In the genomic region with DNA sequence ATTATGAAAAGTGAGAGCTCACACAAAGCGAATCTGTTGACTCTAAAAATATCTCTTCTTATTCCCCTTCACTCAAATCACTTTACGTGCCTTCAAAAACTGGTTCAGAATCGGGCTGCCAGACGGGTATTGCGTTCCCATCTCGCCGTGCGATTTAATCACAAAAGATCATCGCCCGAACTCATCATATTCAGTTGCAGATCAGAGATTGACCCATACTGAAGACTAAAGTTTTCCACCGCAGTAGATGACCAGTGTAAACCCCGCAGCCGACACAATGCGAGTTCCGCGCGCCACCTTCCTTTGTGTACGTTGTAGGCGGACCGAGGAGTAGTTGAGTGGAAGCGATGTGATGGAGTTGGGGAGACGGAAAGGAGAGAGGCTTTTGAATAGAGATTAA, we compare ENCODE assay signal across 5 worm cellular contexts.
TF ChIP-seq lines count a peak whose summit lies in the region.

No protein-coding gene starts in this region.

TF ChIP-seq in whole organism, L1 larva, 84 proteins besides CTCF, POLR2A, EP300 and RAD21 (continued from another document and continues in another):
- TF ChIP-seq irx-1 (tag; optimal IDR thresholded peaks at IDR 0.05; lab: Kevin White, UChicago) (peak; percentile 38), blmp-1 (tag; optimal IDR thresholded peaks at IDR 0.05; lab: Kevin White, UChicago) (no peak), nhr-71 (tag; optimal IDR thresholded peaks at IDR 0.05; lab: Kevin White, UChicago) (peak; percentile 85), ets-5 (GFP tag; IDR thresholded peaks at IDR 0.05; lab: Robert Waterston, UW) (no peak), sox-4 (tag; optimal IDR thresholded peaks at IDR 0.05; lab: Kevin White, UChicago) (peak; percentile 32), unc-30 (tag; optimal IDR thresholded peaks at IDR 0.05; lab: Kevin White, UChicago) (no peak), egl-13 (tag; optimal IDR thresholded peaks at IDR 0.05; lab: Kevin White, UChicago) (no peak), sptf-1 (tag; optimal IDR thresholded peaks at IDR 0.05; lab: Kevin White, UChicago) (no peak), alr-1 (tag; optimal IDR thresholded peaks at IDR 0.05; lab: Kevin White, UChicago; ENCODE audit: borderline replicate concordance) (no peak), isw-1 (GFP tag; IDR thresholded peaks at IDR 0.05; lab: Robert Waterston, UW) (no peak), xbp-1 (tag; optimal IDR thresholded peaks at IDR 0.05; lab: Kevin White, UChicago) (peak; percentile 44), lin-14 (GFP tag; optimal IDR thresholded peaks at IDR 0.05; lab: Kevin White, UChicago) (peak; percentile 93), nhr-84 (tag; optimal IDR thresholded peaks at IDR 0.05; lab: Kevin White, UChicago) (no peak), pqm-1 (tag; optimal IDR thresholded peaks at IDR 0.05; lab: Kevin White, UChicago) (no peak), aha-1 (tag; optimal IDR thresholded peaks at IDR 0.05; lab: Kevin White, UChicago) (no peak), lin-35 (GFP tag; optimal IDR thresholded peaks at IDR 0.05; lab: Kevin White, UChicago) (peak; percentile 35 to 37), mab-9 (GFP tag; IDR thresholded peaks at IDR 0.05; lab: Robert Waterston, UW) (peak; percentile 20; the same call in 1 of the 2 replicates), tlp-1 (tag; optimal IDR thresholded peaks at IDR 0.05; lab: Kevin White, UChicago) (no peak), ceh-88 (GFP tag; IDR thresholded peaks at IDR 0.05; lab: Robert Waterston, UW) (peak; percentile 39; the same call in 1 of the 2 replicates), sup-37 (GFP tag; optimal IDR thresholded peaks at IDR 0.05; lab: Kevin White, UChicago) (no peak), efl-1 (optimal IDR thresholded peaks at IDR 0.05; lab: Kevin White, UChicago) (peak; percentile 33 to 61), efl-1 (GFP tag; optimal IDR thresholded peaks at IDR 0.05 in 1 of 2; lab: Kevin White, UChicago) (peak; percentile 16 to 93), egl-27 (tag; optimal IDR thresholded peaks at IDR 0.05; lab: Kevin White, UChicago) (no peak), nhr-11 (tag; optimal IDR thresholded peaks at IDR 0.05; lab: Kevin White, UChicago) (no peak), C04F5.9 (tag; optimal IDR thresholded peaks at IDR 0.05; lab: Kevin White, UChicago) (no peak), ces-1 (GFP tag; optimal IDR thresholded peaks at IDR 0.05; lab: Kevin White, UChicago) (no peak)

TF ChIP-seq in whole organism, L2 larva, 48 proteins besides CTCF, POLR2A, EP300 and RAD21 (continued from another document and continues in another):
- no peak for TF ChIP-seq skn-1 (tag; optimal IDR thresholded peaks at IDR 0.05; lab: Kevin White, UChicago)
- TF ChIP-seq mdl-1 (tag; optimal IDR thresholded peaks at IDR 0.05; lab: Kevin White, UChicago): peak; percentile 3 to 25
- peak; percentile 70 for TF ChIP-seq nhr-21 (tag; optimal IDR thresholded peaks at IDR 0.05; lab: Kevin White, UChicago)
- no peak for TF ChIP-seq mbf-1 (tag; optimal IDR thresholded peaks at IDR 0.05; lab: Kevin White, UChicago)
- TF ChIP-seq elt-1 (tag; optimal IDR thresholded peaks at IDR 0.05; lab: Kevin White, UChicago): no peak
- no peak for TF ChIP-seq nhr-23 (tag; optimal IDR thresholded peaks at IDR 0.05; lab: Kevin White, UChicago)
- no peak for TF ChIP-seq nhr-11 (tag; optimal IDR thresholded peaks at IDR 0.05; lab: Kevin White, UChicago)
- no peak for TF ChIP-seq blmp-1 (tag; optimal IDR thresholded peaks at IDR 0.05; lab: Kevin White, UChicago; ENCODE audit: insufficient read depth)
- TF ChIP-seq fos-1 (tag; optimal IDR thresholded peaks at IDR 0.05; lab: Kevin White, UChicago): peak; percentile 48
- peak; percentile 98 for TF ChIP-seq snpc-4 (tag; optimal IDR thresholded peaks at IDR 0.05; lab: Kevin White, UChicago)
- TF ChIP-seq elt-3 (tag; optimal IDR thresholded peaks at IDR 0.05; lab: Kevin White, UChicago): no peak
- TF ChIP-seq peb-1 (tag; optimal IDR thresholded peaks at IDR 0.05; lab: Kevin White, UChicago): peak; percentile 16
- TF ChIP-seq nhr-25 (tag; optimal IDR thresholded peaks at IDR 0.05; lab: Kevin White, UChicago): peak; percentile 49
- no peak for TF ChIP-seq nhr-129 (tag; optimal IDR thresholded peaks at IDR 0.05; lab: Kevin White, UChicago)
- no peak for TF ChIP-seq mab-5 (tag; optimal IDR thresholded peaks at IDR 0.05; lab: Kevin White, UChicago)
- TF ChIP-seq nhr-10 (tag; optimal IDR thresholded peaks at IDR 0.05; lab: Kevin White, UChicago): no peak
- no peak for TF ChIP-seq unc-62 (GFP tag; optimal IDR thresholded peaks at IDR 0.05; lab: Kevin White, UChicago)
- TF ChIP-seq ztf-11 (tag; optimal IDR thresholded peaks at IDR 0.05; lab: Kevin White, UChicago): no peak
- no peak for TF ChIP-seq lsy-2 (tag; optimal IDR thresholded peaks at IDR 0.05; lab: Kevin White, UChicago)
- no peak for TF ChIP-seq ztf-1 (GFP tag; conservative IDR thresholded peaks at IDR 0.05; lab: Robert Waterston, UW)
- TF ChIP-seq ama-1 (optimal IDR thresholded peaks at IDR 0.05; lab: Kevin White, UChicago): peak; percentile 84
- peak; percentile 21 for TF ChIP-seq egl-27 (tag; optimal IDR thresholded peaks at IDR 0.05; lab: Kevin White, UChicago)
- no peak for TF ChIP-seq lin-11 (tag; optimal IDR thresholded peaks at IDR 0.05; lab: Kevin White, UChicago)
- peak; percentile 35 for TF ChIP-seq crh-2 (tag; optimal IDR thresholded peaks at IDR 0.05; lab: Kevin White, UChicago)
- TF ChIP-seq lin-39 (tag; optimal IDR thresholded peaks at IDR 0.05; lab: Kevin White, UChicago): no peak
- TF ChIP-seq ceh-82 (tag; optimal IDR thresholded peaks at IDR 0.05; lab: Kevin White, UChicago): no peak
- no peak for TF ChIP-seq unc-39 (tag; optimal IDR thresholded peaks at IDR 0.05; lab: Kevin White, UChicago)

TF ChIP-seq in whole organism, L3 larva, 47 proteins besides CTCF, POLR2A, EP300 and RAD21 (continued from another document):
- TF ChIP-seq skn-1 (tag; optimal IDR thresholded peaks at IDR 0.05; lab: Kevin White, UChicago): no peak
- no peak for TF ChIP-seq ZK546.5 (tag; optimal IDR thresholded peaks at IDR 0.05; lab: Kevin White, UChicago)
- TF ChIP-seq nhr-43 (tag; optimal IDR thresholded peaks at IDR 0.05; lab: Kevin White, UChicago; ENCODE audit: poor library complexity, severe bottlenecking): peak; percentile 80
- peak in 1 of 3 experiments; percentile 49 for TF ChIP-seq elt-3 (tag; optimal IDR thresholded peaks at IDR 0.05; lab: Kevin White, UChicago)
- TF ChIP-seq nhr-237 (tag; optimal IDR thresholded peaks at IDR 0.05; lab: Kevin White, UChicago): no peak
- TF ChIP-seq elt-1 (tag; optimal IDR thresholded peaks at IDR 0.05; lab: Kevin White, UChicago): peak; percentile 60
- peak; percentile 68 for TF ChIP-seq unc-62 (GFP tag; optimal IDR thresholded peaks at IDR 0.05; lab: Kevin White, UChicago)
- no peak for TF ChIP-seq nhr-67 (tag; optimal IDR thresholded peaks at IDR 0.05; lab: Kevin White, UChicago)
- no peak for TF ChIP-seq ceh-9 (tag; optimal IDR thresholded peaks at IDR 0.05; lab: Kevin White, UChicago)
- TF ChIP-seq ztf-11 (tag; optimal IDR thresholded peaks at IDR 0.05; lab: Kevin White, UChicago): no peak
- TF ChIP-seq daf-12 (tag; optimal IDR thresholded peaks at IDR 0.05; lab: Kevin White, UChicago): no peak
- TF ChIP-seq R02D3.7 (tag; optimal IDR thresholded peaks at IDR 0.05; lab: Kevin White, UChicago): peak; percentile 46
- TF ChIP-seq ama-1 (optimal IDR thresholded peaks at IDR 0.05; lab: Kevin White, UChicago): peak; percentile 88
- TF ChIP-seq ceh-28 (tag; optimal IDR thresholded peaks at IDR 0.05; lab: Kevin White, UChicago): no peak

TF ChIP-seq in whole organism, L4 larva, 104 proteins besides CTCF, POLR2A, EP300 and RAD21 (continued from another document):
- TF ChIP-seq duxl-1 (tag; optimal IDR thresholded peaks at IDR 0.05; lab: Kevin White, UChicago; ENCODE audit: poor library complexity) (peak; percentile 43), lin-13 (GFP tag; optimal IDR thresholded peaks at IDR 0.05; lab: Kevin White, UChicago) (peak; percentile 48), nhr-102 (tag; optimal IDR thresholded peaks at IDR 0.05; lab: Kevin White, UChicago) (peak; percentile 81), snpc-1.2 (GFP tag; IDR thresholded peaks at IDR 0.05; lab: Robert Waterston, UW) (peak; percentile 100), Y75B8A.6 (GFP tag; IDR thresholded peaks at IDR 0.05; lab: Robert Waterston, UW) (no peak), cey-2 (tag; optimal IDR thresholded peaks at IDR 0.05; lab: Kevin White, UChicago; ENCODE audit: borderline replicate concordance, insufficient read depth) (no peak), daf-16 (GFP tag; optimal IDR thresholded peaks at IDR 0.05; lab: Kevin White, UChicago) (peak in 1 of 2 experiments; percentile 79), daf-16 (tag; optimal IDR thresholded peaks at IDR 0.05; lab: Kevin White, UChicago) (peak; percentile 37), dmd-6 (GFP tag; IDR thresholded peaks at IDR 0.05; lab: Robert Waterston, UW) (no peak), hmg-1.1 (GFP tag; IDR thresholded peaks at IDR 0.05; lab: Robert Waterston, UW) (no peak), rbr-2 (tag; optimal IDR thresholded peaks at IDR 0.05; lab: Kevin White, UChicago) (peak; percentile 57), mdt-29 (GFP tag; IDR thresholded peaks at IDR 0.05; lab: Robert Waterston, UW) (peak; percentile 71; the same call in 1 of the 2 replicates), ceh-44 (GFP tag; IDR thresholded peaks at IDR 0.05; lab: Robert Waterston, UW) (peak; percentile 100), hlh-30 (tag; optimal IDR thresholded peaks at IDR 0.05; lab: Kevin White, UChicago; ENCODE audit: insufficient read depth) (no peak), ama-1 (optimal IDR thresholded peaks at IDR 0.05; lab: Kevin White, UChicago) (peak; percentile 90), spr-1 (tag; optimal IDR thresholded peaks at IDR 0.05; lab: Kevin White, UChicago) (peak; percentile 16), aha-1 (tag; lab: Kevin White, UChicago) (peak; percentile 94), snpc-4 (tag; optimal IDR thresholded peaks at IDR 0.05; lab: Kevin White, UChicago) (peak; percentile 89), unc-130 (GFP tag; optimal IDR thresholded peaks at IDR 0.05; lab: Kevin White, UChicago) (peak; percentile 58), aly-2 (tag; optimal IDR thresholded peaks at IDR 0.05; lab: Kevin White, UChicago) (no peak), nhr-42 (GFP tag; IDR thresholded peaks at IDR 0.05; lab: Robert Waterston, UW) (no peak)

TF ChIP-seq in whole organism, young adult, 124 proteins besides CTCF, POLR2A, EP300 and RAD21 (continued from another document):
- TF ChIP-seq T07F8.4 (tag; optimal IDR thresholded peaks at IDR 0.05; lab: Kevin White, UChicago) (no peak), B0336.3 (GFP tag; IDR thresholded peaks at IDR 0.05; lab: Robert Waterston, UW) (no peak; the same call in 1 of the 2 replicates), him-1 (tag; optimal IDR thresholded peaks at IDR 0.05; lab: Kevin White, UChicago) (peak; percentile 92), lin-54 (GFP tag; optimal IDR thresholded peaks at IDR 0.05; lab: Kevin White, UChicago) (peak; percentile 73), F23B12.7 (tag; optimal IDR thresholded peaks at IDR 0.05; lab: Kevin White, UChicago; ENCODE audit: insufficient read depth) (peak; percentile 73), egl-18 (GFP tag; IDR thresholded peaks at IDR 0.05; lab: Robert Waterston, UW) (no peak), C17E4.6 (GFP tag; IDR thresholded peaks at IDR 0.05; lab: Robert Waterston, UW) (peak; percentile 42; the same call in 1 of the 2 replicates), pbrm-1 (GFP tag; IDR thresholded peaks at IDR 0.05; lab: Robert Waterston, UW) (peak; percentile 97), ztf-18 (tag; optimal IDR thresholded peaks at IDR 0.05; lab: Kevin White, UChicago) (peak; percentile 46), F55B11.4 (tag; optimal IDR thresholded peaks at IDR 0.05; lab: Kevin White, UChicago; ENCODE audit: borderline replicate concordance, insufficient read depth) (no peak), mcd-1 (GFP tag; IDR thresholded peaks at IDR 0.05; lab: Robert Waterston, UW) (peak; percentile 78), somi-1 (GFP tag; optimal IDR thresholded peaks at IDR 0.05; lab: Kevin White, UChicago) (no peak), egrh-3 (GFP tag; IDR thresholded peaks at IDR 0.05; lab: Robert Waterston, UW) (0 out of 2 replicates have a peak, but pooled peaks have one; percentile 26), tlf-1 (GFP tag; optimal IDR thresholded peaks at IDR 0.05; lab: Kevin White, UChicago) (peak; percentile 16), rpc-1 (optimal IDR thresholded peaks at IDR 0.05; lab: Kevin White, UChicago) (no peak), rpc-1 (tag; optimal IDR thresholded peaks at IDR 0.05; lab: Kevin White, UChicago) (peak; percentile 25), ceh-40 (GFP tag; IDR thresholded peaks at IDR 0.05; lab: Robert Waterston, UW) (no peak), snpc-4 (GFP tag; optimal IDR thresholded peaks at IDR 0.05; lab: Kevin White, UChicago) (peak; percentile 99), snpc-4 (tag; optimal IDR thresholded peaks at IDR 0.05; lab: Kevin White, UChicago) (peak; percentile 98 to 99 (median 98)), madf-3 (GFP tag; IDR thresholded peaks at IDR 0.05; lab: Robert Waterston, UW) (no peak), lir-1 (GFP tag; conservative IDR thresholded peaks at IDR 0.05; lab: Robert Waterston, UW) (peak; percentile 77), K11D2.4 (GFP tag; IDR thresholded peaks at IDR 0.05; lab: Robert Waterston, UW) (no peak), lag-1 (GFP tag; IDR thresholded peaks at IDR 0.05; lab: Robert Waterston, UW) (no peak), F33H1.4 (GFP tag; IDR thresholded peaks at IDR 0.05; lab: Robert Waterston, UW) (peak; percentile 65), ztf-28 (GFP tag; IDR thresholded peaks at IDR 0.05; lab: Robert Waterston, UW) (no peak), Y95B8A.8 (GFP tag; IDR thresholded peaks at IDR 0.05; lab: Robert Waterston, UW) (0 out of 2 replicates have a peak, but pooled peaks have one; percentile 58), ztf-6 (GFP tag; IDR thresholded peaks at IDR 0.05; lab: Robert Waterston, UW) (no peak), Y56A3A.18 (GFP tag; IDR thresholded peaks at IDR 0.05; lab: Robert Waterston, UW) (peak; percentile 79; the same call in 1 of the 2 replicates), snpc-3.4 (tag; optimal IDR thresholded peaks at IDR 0.05; lab: Kevin White, UChicago) (peak; percentile 97), rec-8 (tag; optimal IDR thresholded peaks at IDR 0.05; lab: Kevin White, UChicago) (peak in 1 of 2 experiments; percentile 25), ekl-4 (GFP tag; IDR thresholded peaks at IDR 0.05; lab: Robert Waterston, UW) (peak; percentile 87), hmg-1.2 (GFP tag; IDR thresholded peaks at IDR 0.05; lab: Robert Waterston, UW) (peak; percentile 95), K12H6.12 (tag; optimal IDR thresholded peaks at IDR 0.05; lab: Kevin White, UChicago) (no peak), sptf-2 (GFP tag; optimal IDR thresholded peaks at IDR 0.05; lab: Kevin White, UChicago) (no peak), nhr-27 (tag; optimal IDR thresholded peaks at IDR 0.05; lab: Kevin White, UChicago) (peak; percentile 24), let-526 (GFP tag; IDR thresholded peaks at IDR 0.05; lab: Robert Waterston, UW) (no peak), ceh-100 (GFP tag; IDR thresholded peaks at IDR 0.05; lab: Robert Waterston, UW) (peak; percentile 55), lsl-1 (GFP tag; optimal IDR thresholded peaks at IDR 0.05; lab: Kevin White, UChicago) (peak; percentile 75), Y53G8AR.9 (GFP tag; conservative IDR thresholded peaks at IDR 0.05; lab: Robert Waterston, UW) (peak; percentile 78), snpc-1.1 (tag; optimal IDR thresholded peaks at IDR 0.05; lab: Kevin White, UChicago; ENCODE audit: insufficient read depth) (peak; percentile 98), F10E7.11 (tag; optimal IDR thresholded peaks at IDR 0.05; lab: Kevin White, UChicago) (no peak), die-1 (tag; optimal IDR thresholded peaks at IDR 0.05; lab: Kevin White, UChicago) (no peak), hsf-1 (GFP tag; IDR thresholded peaks at IDR 0.05; lab: Robert Waterston, UW) (peak; percentile 73), D2030.7 (GFP tag; IDR thresholded peaks at IDR 0.05; lab: Robert Waterston, UW) (peak; percentile 98), lin-26 (GFP tag; IDR thresholded peaks at IDR 0.05; lab: Robert Waterston, UW) (peak; percentile 40; the same call in 1 of the 2 replicates), aptf-2 (GFP tag; conservative IDR thresholded peaks at IDR 0.05; lab: Robert Waterston, UW) (no peak), ceh-91 (GFP tag; IDR thresholded peaks at IDR 0.05; lab: Robert Waterston, UW) (0 out of 2 replicates have a peak, but pooled peaks have one; percentile 16)
